Worm (Caenorhabditis elegans) whole organism, L4/young adult: ENCODE measurements around the gene cebp-1.

Source experiments
- W03F9.2 ChIP-seq: fragments of 150-350 bp; optimal IDR thresholded peaks from 2 replicates; lab custom pipeline; 2014; ENCODE audit warnings: missing biosample characterization, missing genetic modification characterization
- dao-5 ChIP-seq: sonication (generic microtip); optimal IDR thresholded peaks from 2 replicates; lab custom pipeline; 2016; ENCODE audit warnings: missing genotype, missing genetic modification characterization, moderate library complexity, missing compliant biosample characterization
- him-1 ChIP-seq: sonication (generic microtip); optimal IDR thresholded peaks from 2 replicates; lab custom pipeline; 2016; ENCODE audit warnings: missing genotype, missing genetic modification reagents, missing genetic modification characterization, missing compliant biosample characterization

cebp-1 gene

DNA sequence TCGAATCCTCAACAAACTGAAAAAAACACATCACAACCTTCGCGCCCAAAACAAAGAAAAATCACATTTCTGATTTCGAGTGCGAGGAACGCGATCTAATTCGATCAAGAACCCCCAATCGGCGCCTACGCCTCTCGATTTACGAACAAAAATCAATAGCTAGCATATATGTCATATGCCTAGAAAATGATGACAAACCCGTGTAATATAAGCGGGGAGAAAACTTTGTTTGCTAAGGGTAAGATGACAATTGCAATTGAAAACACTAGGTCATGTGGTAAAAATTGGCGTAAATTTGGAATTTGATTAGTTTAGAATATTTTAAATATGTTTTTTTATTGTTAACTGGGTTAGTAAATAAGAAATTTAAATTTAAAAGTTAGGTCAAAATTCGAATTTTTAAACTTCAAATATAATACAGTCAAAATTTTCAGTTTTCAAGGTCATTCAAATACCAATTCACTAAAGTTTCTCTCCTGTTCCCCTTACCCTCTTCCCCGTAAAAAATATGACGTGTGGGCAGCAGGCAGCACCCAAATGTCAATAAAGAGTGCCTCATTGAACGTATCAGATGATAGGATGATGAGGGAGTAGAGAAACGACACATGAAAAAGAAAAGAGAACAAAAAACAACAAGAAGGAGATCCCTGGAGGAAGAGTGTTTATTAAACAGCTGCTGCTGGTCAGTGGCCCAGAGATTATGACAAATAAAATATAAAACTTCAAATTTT lies 2.8 kb upstream of the cebp-1 start:
- TF ChIP-seq dao-5 (tag; lab: Kevin White, UChicago) (no peak), W03F9.2 (tag; lab: Kevin White, UChicago) (peak; percentile 27), him-1 (tag; lab: Kevin White, UChicago) (no peak)

DNA sequence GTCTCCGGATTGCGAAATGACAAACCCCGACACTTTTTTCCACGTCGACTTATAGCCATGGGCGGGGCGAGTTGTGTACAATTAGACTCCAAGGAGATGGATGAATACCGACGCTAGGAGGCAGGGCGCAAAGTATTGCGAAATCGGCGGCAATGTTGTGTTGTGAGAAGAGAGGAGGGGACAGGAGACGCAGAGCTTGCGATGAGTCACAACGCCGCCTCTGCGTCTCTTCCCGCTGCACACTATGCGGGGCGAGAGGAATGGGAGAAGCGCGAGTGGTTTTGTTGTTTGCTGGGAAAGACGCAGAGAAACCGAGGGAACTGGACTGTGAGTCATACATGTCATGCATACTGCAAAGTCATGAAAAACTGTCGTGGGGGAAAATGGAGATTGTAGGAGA lies 717 bp upstream of the cebp-1 start:
- TF ChIP-seq dao-5 (tag; lab: Kevin White, UChicago) (peak; percentile 11), him-1 (tag; lab: Kevin White, UChicago) (peak; percentile 56), W03F9.2 (tag; lab: Kevin White, UChicago) (peak; percentile 30)

DNA sequence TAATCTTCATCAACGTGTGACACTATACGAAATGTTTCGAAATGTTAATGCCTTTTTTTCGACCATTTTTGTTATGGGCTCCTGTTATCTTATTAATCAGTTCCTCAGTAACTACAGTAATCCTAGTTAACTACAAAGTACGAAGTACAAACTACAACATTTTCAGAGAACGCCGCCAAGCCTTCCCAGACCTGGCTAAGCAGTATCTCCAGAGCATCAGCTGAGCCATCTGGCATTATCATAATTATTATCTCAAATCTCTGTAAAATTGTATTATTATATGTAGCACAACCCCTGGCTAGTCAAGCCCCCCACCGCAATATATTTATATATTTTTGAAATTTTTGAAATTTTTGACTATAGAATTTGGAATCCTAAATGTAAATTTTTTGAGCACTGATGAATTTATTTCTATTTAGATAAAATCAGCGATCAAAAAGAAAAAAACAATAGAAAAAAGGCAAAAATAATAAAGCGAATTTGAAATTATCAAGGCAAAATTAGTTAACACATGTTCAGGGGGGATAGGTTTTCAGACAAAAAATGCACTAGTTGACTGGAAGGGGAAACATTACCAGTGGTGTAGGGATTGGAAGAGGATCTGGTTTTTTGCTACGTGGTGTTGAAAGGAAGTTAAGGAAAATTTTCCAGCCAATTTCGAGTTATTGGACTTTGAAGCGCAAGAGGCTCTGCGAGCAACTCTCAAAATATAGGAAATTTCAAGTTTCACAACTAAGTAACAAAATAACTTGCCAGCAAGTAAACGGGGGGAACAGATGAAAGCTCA lies 1.7 kb downstream of the cebp-1 start:
- TF ChIP-seq W03F9.2 (tag; lab: Kevin White, UChicago) (no peak), him-1 (tag; lab: Kevin White, UChicago) (no peak), dao-5 (tag; lab: Kevin White, UChicago) (no peak)

DNA sequence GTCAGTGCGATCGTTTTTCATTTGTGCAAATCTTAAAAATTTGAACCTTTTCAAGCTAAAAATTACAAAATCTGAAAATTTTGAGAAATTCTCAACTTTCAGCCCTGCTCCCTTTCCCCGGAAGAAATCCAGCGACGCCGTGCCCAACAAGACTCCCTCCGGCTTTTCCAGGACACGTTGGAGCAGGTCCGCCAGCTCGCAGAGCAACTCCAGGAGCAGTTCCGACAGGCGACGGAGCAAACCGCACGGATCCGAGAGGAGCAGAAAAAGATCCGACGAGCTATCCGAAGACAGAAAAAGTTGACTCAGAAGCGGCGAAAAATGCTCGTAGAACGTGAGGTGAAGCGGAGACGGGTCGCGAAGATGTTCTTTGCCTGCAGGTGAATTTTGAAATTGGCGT lies 2.4 kb downstream of the cebp-1 start:
- TF ChIP-seq W03F9.2 (tag; lab: Kevin White, UChicago), result no peak
- no peak for TF ChIP-seq dao-5 (tag; lab: Kevin White, UChicago)
- TF ChIP-seq him-1 (tag; lab: Kevin White, UChicago), result no peak

DNA sequence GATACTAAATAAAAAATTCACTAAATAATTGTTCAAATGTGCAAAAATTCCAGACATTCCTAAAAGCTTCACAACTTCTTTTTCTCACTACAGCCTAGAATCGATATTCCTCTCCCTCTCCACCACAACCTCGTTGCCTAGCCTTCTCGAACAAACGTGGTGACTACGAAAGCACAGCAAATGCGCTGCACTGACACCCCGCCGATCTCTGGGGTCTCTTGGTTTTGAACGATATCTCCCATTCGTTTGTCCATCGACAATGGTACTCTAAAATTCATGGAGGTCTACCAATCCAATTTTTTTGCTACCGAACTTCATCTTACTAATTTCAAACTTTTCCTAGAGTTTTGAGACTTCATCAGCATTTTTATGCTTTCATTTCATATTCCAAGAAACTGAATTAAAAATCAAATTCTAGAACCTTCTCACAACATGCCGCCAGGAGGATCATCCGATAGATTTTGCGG lies 3.3 kb downstream of the cebp-1 start, which contains the start of gene W05H7.1:
W05H7.1 (plus strand) TSS at position 417 of the 467 bp plus-strand sequence.
- TF ChIP-seq him-1 (tag; lab: Kevin White, UChicago) (no peak), W03F9.2 (tag; lab: Kevin White, UChicago) (no peak), dao-5 (tag; lab: Kevin White, UChicago) (no peak)

DNA sequence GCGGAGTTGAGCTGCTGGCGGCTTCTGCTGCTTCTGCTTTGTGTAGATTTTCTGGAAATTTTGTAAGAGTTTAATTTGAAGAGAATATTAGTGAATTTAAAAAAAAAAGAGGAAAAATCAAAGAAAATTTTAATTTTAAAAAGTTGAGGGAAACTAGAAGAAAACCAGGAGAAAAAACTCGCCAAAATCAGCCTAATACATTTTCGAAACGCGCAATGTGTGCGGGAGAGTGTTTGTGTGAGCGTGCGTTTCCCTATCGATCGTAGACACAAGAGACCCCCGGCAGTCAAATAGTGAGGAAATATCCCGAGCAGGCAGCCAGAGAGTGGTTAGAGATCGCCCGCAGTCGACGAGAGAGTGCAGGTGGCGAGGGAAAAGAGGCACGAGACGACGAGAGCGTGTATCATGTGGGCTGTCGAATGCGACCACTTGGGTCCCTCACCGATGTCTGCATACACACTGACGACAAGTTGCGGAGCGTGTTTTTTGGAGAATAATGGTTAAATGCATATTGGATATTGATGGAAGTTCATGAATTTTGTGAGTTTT lies 7.0 kb downstream of the cebp-1 start, which contains the start of gene zfp-3:
zfp-3 (minus strand) TSS at position 51 of the 549 bp plus-strand sequence.
- peak; percentile 62 for TF ChIP-seq dao-5 (tag; lab: Kevin White, UChicago)
- peak; percentile 80 for TF ChIP-seq him-1 (tag; lab: Kevin White, UChicago)
- peak; percentile 72 for TF ChIP-seq W03F9.2 (tag; lab: Kevin White, UChicago)

DNA sequence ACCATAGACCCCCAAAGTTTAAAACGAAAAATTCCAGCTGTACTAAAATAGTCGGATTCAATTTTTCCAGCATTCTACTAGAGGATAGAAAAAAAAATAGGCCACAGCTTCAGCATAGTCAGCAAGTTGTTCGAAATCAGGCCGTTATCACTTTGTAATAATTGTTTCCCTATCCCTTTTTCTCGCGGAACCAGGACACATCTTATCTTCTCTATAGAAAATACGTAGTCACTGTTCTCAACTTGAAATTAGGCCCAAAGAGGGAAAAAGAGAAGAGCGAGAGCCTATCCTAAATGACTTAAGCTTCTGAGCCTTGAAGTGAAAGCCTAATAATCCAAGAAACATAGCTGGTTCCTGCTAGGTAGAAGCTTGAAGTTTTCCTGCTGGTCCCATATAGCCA lies 8.0 kb downstream of the cebp-1 start:
- TF ChIP-seq him-1 (tag; lab: Kevin White, UChicago), result no peak
- TF ChIP-seq dao-5 (tag; lab: Kevin White, UChicago), result no peak
- TF ChIP-seq W03F9.2 (tag; lab: Kevin White, UChicago), result no peak

DNA sequence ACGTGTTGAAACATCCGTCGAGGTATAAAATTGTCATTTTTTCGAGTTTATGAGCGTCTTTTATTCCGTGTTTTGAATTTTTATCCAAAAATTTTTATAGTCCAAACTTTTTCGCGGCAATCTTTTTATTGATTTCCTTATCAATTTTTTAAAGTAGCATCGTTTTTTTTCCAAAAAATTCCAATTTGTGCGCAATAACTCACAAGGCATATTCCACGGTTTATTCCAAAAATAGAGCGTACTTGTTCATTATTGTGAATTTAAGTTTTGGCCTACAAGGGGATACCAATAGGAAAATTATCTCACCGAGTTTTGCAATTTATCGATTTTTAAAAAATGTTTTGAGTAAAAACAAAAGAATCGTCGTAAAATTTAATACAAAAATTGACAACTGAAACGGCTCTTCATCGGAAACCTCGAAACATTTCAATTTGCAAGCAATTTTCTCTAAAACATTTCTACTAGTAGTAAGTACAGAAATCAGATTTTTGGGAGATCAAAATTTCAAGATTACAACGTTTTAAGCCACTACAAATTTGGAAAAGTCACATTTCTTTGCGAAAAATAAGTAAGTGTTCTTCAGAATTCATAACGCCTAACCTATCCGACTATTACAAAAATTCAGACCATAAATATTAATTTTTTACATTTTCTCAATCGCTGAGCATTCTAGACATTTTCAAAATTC lies 10.0 kb downstream of the cebp-1 start:
- TF ChIP-seq him-1 (tag; lab: Kevin White, UChicago) (no peak), W03F9.2 (tag; lab: Kevin White, UChicago) (no peak), dao-5 (tag; lab: Kevin White, UChicago) (no peak)

DNA sequence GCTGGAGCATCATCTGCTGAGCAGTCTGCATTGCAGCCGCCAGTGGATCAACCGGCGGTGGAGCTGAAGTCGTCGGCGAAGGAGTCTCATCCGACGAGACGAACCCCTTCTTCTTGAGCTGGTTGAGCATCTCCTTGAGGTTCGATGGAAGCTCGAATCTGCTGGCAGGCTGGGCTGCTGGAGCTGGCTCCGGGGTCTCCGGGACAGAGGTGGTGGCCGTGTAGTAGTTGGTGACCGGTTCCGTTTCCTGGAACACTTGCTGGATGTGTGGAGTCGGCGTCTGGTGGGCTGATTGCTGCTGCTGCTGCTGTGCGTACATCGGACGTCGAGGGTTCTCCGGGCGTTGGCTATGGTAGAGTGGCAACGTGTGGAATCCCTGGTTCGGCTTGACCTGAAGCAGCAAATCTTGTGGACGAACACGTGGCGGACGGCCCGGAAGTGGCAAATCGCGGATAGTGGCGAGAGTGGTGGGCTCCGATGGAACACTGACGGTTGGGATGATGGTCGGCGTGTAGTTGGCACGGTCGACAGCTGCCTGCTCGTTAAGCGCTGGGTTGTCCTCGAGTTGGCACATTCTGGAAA lies 12.0 kb downstream of the cebp-1 start:
- no peak for TF ChIP-seq him-1 (tag; lab: Kevin White, UChicago)
- TF ChIP-seq dao-5 (tag; lab: Kevin White, UChicago), result no peak
- TF ChIP-seq W03F9.2 (tag; lab: Kevin White, UChicago), result no peak

DNA sequence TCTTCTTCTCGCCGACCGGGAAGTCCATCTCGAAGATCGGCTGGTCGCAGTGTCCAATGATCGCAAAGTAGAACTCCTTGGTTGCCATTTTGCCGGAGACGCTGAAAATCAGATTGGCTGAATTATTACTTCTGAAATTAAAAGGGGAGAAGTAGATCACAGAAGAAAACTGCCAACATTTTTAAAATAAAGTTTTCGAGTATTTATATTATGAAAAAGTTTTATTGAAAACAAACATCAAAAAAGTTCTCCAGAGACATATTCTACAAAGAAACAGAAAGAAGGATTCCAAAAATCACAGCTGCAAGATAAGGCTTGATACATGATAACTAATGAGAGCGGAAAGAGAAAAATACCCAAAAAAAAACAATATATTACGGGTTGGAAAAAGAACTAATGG lies 13.5 kb downstream of the cebp-1 start, which contains the start of gene sedl-1:
sedl-1 (minus strand) TSS at position 101 of the 400 bp plus-strand sequence.
- TF ChIP-seq him-1 (tag; lab: Kevin White, UChicago), result no peak
- TF ChIP-seq W03F9.2 (tag; lab: Kevin White, UChicago), result no peak
- no peak for TF ChIP-seq dao-5 (tag; lab: Kevin White, UChicago)

DNA sequence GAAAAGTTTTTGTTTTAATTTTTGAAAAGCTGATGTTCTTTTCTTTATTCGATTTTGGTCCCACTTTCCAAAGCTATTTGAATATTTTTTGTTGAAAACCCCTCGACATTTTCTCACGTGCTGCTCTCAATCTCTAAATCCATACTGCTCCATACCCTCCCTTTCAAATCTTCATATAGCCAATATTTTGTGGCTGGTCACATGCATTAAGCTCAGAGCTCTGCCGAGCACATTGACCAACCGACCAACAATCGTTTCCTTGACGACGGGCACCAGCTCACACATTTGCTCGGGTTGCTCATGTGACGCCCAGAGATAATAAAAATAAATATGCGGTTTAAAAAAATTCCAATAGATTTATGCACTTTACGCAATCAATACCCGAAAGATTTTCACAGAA lies 14.7 kb downstream of the cebp-1 start:
- TF ChIP-seq him-1 (tag; lab: Kevin White, UChicago) (no peak), dao-5 (tag; lab: Kevin White, UChicago) (no peak), W03F9.2 (tag; lab: Kevin White, UChicago) (no peak)

DNA sequence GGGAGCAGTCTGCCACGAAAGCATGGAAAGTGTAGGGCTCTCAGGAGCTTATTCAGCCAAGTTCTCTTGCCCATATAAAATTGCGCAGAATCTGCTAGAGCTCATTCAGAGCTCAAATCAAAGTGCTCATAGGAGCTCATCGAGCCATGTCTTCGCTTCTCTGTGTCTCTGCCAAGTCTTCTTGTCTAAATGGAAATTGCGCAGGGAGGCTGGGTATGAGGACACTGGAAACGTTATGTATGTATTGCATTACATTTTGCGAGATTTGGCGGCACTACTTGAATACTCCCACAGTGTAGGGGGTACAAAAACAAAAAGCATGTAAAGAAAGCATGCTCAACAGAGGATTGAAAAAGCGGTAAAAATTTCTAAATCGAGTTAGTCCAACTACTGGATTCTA lies 16.6 kb downstream of the cebp-1 start:
- TF ChIP-seq him-1 (tag; lab: Kevin White, UChicago), result no peak
- TF ChIP-seq W03F9.2 (tag; lab: Kevin White, UChicago), result no peak
- no peak for TF ChIP-seq dao-5 (tag; lab: Kevin White, UChicago)
